Fruit fly (Drosophila melanogaster): ENCODE results near the gene CG34174.

Gene CG34174

DNA sequence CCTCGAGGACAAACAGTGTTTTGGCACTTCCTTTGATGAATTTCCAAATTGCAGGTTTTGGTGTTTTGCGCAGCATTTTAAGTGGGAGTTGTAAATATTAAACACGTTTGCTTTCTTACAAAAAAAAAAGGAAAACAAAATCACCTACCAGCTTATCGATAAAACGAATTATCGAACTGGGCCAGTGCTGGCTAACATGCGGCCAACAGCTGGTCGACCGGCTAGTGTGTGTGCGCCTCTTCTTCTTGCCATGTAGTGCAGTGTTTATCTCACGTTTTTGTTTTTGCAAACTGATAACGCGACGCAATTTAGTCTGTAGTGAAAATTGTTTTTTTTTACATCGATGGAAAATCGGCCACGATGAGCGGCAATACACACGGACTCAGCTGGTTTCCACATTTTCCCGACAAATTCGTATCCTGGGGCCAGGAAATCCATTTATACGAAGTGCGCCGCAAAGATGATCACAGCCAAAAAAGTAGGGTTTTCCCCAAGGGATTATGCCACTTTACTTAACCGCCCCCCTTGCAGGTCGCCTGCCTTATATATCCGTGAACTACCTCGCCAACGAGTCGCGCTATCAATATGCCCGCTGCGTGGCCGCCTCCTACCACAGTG lies 3.1 kb downstream of the CG34174 start, which contains the start of the genes CG15386, CG42371 and mio (continued):
- no peak for TF ChIP-seq Dfd (GFP tag; optimal IDR thresholded peaks at IDR 0.05)
- no peak for TF ChIP-seq Gug (GFP tag; IDR thresholded peaks at IDR 0.05)
- TF ChIP-seq dpn (GFP tag; optimal IDR thresholded peaks at IDR 0.05): peak; percentile 15 to 38
- no peak for TF ChIP-seq CG18619 (GFP tag; optimal IDR thresholded peaks at IDR 0.05)
- no peak for TF ChIP-seq HHEX (GFP tag; optimal IDR thresholded peaks at IDR 0.05)
- no peak for TF ChIP-seq CG33557 (GFP tag; optimal IDR thresholded peaks at IDR 0.05)
- TF ChIP-seq CG14965 (GFP tag; optimal IDR thresholded peaks at IDR 0.05; ENCODE audit: borderline replicate concordance): no peak
- peak; percentile 34 for TF ChIP-seq Sin3A (optimal IDR thresholded peaks at IDR 0.05)
- TF ChIP-seq CG6272 (GFP tag; IDR thresholded peaks at IDR 0.05): no peak
- TF ChIP-seq CG2678 (tag; optimal IDR thresholded peaks at IDR 0.05): no peak
- TF ChIP-seq CG18599 (GFP tag; optimal IDR thresholded peaks at IDR 0.05): peak; percentile 0
- peak; percentile 10 for TF ChIP-seq CG12155 (GFP tag; optimal IDR thresholded peaks at IDR 0.05)
- TF ChIP-seq Dll (GFP tag; IDR thresholded peaks at IDR 0.05; ENCODE audit: partially characterized antibody): peak; percentile 61; the same call in 2 of the 4 replicates
- no peak for TF ChIP-seq vnd (GFP tag; IDR thresholded peaks at IDR 0.05; ENCODE audit: partially characterized antibody)
- TF ChIP-seq Mrtf (GFP tag; IDR thresholded peaks at IDR 0.05): no peak
- peak; percentile 46; the same call in 1 of the 2 replicates for TF ChIP-seq GATAe (GFP tag; conservative IDR thresholded peaks at IDR 0.05)
- TF ChIP-seq CG2202 (tag; optimal IDR thresholded peaks at IDR 0.05): no peak
- no peak for TF ChIP-seq CG18262 (tag; optimal IDR thresholded peaks at IDR 0.05)
- peak; percentile 73 for TF ChIP-seq CG4617 (GFP tag; optimal IDR thresholded peaks at IDR 0.05; ENCODE audit: borderline replicate concordance)
- TF ChIP-seq bigmax (GFP tag; optimal IDR thresholded peaks at IDR 0.05): no peak
- no peak for TF ChIP-seq klu (GFP tag; IDR thresholded peaks at IDR 0.05)
- TF ChIP-seq CG30403 (GFP tag; optimal IDR thresholded peaks at IDR 0.05): no peak
- no peak for TF ChIP-seq CG2875 (GFP tag; optimal IDR thresholded peaks at IDR 0.05)
- no peak for TF ChIP-seq Ada2b (GFP tag; IDR thresholded peaks at IDR 0.05)
- TF ChIP-seq oc (tag; optimal IDR thresholded peaks at IDR 0.05): no peak
- TF ChIP-seq CG2889 (GFP tag; IDR thresholded peaks at IDR 0.05): no peak
- no peak for TF ChIP-seq az2 (GFP tag; optimal IDR thresholded peaks at IDR 0.05)
- no peak for TF ChIP-seq sd (tag; optimal IDR thresholded peaks at IDR 0.05)
- TF ChIP-seq usp (GFP tag; optimal IDR thresholded peaks at IDR 0.05): no peak
- no peak for TF ChIP-seq CG1529 (GFP tag; optimal IDR thresholded peaks at IDR 0.05)
- no peak for TF ChIP-seq otp (GFP tag; IDR thresholded peaks at IDR 0.05)
- peak; percentile 81 for TF ChIP-seq Dref (GFP tag; IDR thresholded peaks at IDR 0.05)
- no peak for TF ChIP-seq CG15073 (GFP tag; optimal IDR thresholded peaks at IDR 0.05)
- TF ChIP-seq schlank (tag; optimal IDR thresholded peaks at IDR 0.05): no peak
- TF ChIP-seq CG9817 (tag; optimal IDR thresholded peaks at IDR 0.05): no peak
- no peak for TF ChIP-seq so (GFP tag; IDR thresholded peaks at IDR 0.05)
- no peak for TF ChIP-seq zen2 (GFP tag; IDR thresholded peaks at IDR 0.05; ENCODE audit: partially characterized antibody)
- no peak for TF ChIP-seq gem (tag; optimal IDR thresholded peaks at IDR 0.05)
- no peak for TF ChIP-seq Poxn (GFP tag; IDR thresholded peaks at IDR 0.05)
- peak; percentile 19; the same call in 1 of the 2 replicates for TF ChIP-seq slbo (GFP tag; IDR thresholded peaks at IDR 0.05)
- TF ChIP-seq CG7786 (GFP tag; optimal IDR thresholded peaks at IDR 0.05): no peak
- no peak for TF ChIP-seq seq (GFP tag; IDR thresholded peaks at IDR 0.05)
- TF ChIP-seq B-H1 (GFP tag; IDR thresholded peaks at IDR 0.05): no peak
- no peak for TF ChIP-seq Six4 (GFP tag; optimal IDR thresholded peaks at IDR 0.05)
- TF ChIP-seq bcd (GFP tag; optimal IDR thresholded peaks at IDR 0.05): no peak
- no peak for TF ChIP-seq D19A (tag; optimal IDR thresholded peaks at IDR 0.05)
- TF ChIP-seq CG7372 (GFP tag; IDR thresholded peaks at IDR 0.05): no peak
- no peak for TF ChIP-seq CG6854 (GFP tag; optimal IDR thresholded peaks at IDR 0.05)
- TF ChIP-seq pros (GFP tag; optimal IDR thresholded peaks at IDR 0.05): no peak
- TF ChIP-seq Hr78 (GFP tag; optimal IDR thresholded peaks at IDR 0.05): no peak
- TF ChIP-seq Adf1 (GFP tag; IDR thresholded peaks at IDR 0.05): no peak

Data from whole organism, embryonic.